Worm (Caenorhabditis elegans) whole organism, L4 larva: ENCODE measurements around the gene F32D8.8.

Experiments
- F10B5.3 ChIP-seq: sonication (generic microtip); optimal IDR thresholded peaks from 2 replicates; lab custom pipeline; 2016; ENCODE audit warnings: mild to moderate bottlenecking, missing genetic modification characterization, missing compliant biosample characterization
- F37D6.2 ChIP-seq: sonication (generic microtip); optimal IDR thresholded peaks from 2 replicates; lab custom pipeline; 2016; ENCODE audit warnings: mild to moderate bottlenecking, missing genetic modification characterization, missing compliant biosample characterization
- F44E2.7 ChIP-seq: fragments of 200-800 bp; sonication (Bioruptor generic); IDR thresholded peaks from 2 replicates; pipeline ENCODE4 v2.1.2; 2022; ENCODE audit warnings: missing genetic modification characterization, missing compliant biosample characterization
- F49E8.2 ChIP-seq: sonication (generic microtip); optimal IDR thresholded peaks from 2 replicates; lab custom pipeline; 2016; ENCODE audit warnings: missing compliant biosample characterization, mild to moderate bottlenecking, missing genetic modification characterization, borderline replicate concordance
- T20F7.1 ChIP-seq: fragments of 200-800 bp; sonication (Bioruptor generic); optimal IDR thresholded peaks from 2 replicates; lab custom pipeline; 2018; ENCODE audit warnings: mild to moderate bottlenecking, missing genetic modification characterization, missing compliant biosample characterization
- T26A8.4 ChIP-seq: fragments of 200-800 bp; sonication (Bioruptor generic); IDR thresholded peaks from 2 replicates; pipeline ENCODE4 v1.3.6; 2022; ENCODE audit warnings: missing genetic modification characterization, missing compliant biosample characterization
- Y48G9A.11 ChIP-seq: fragments of 200-800 bp; sonication (Bioruptor generic); IDR thresholded peaks from 2 replicates; pipeline ENCODE4 v1.3.6; 2022; ENCODE audit warnings: missing genetic modification reagents, missing genetic modification characterization, missing compliant biosample characterization
- Y5F2A.4 ChIP-seq: fragments of 200-800 bp; sonication (Bioruptor generic); optimal IDR thresholded peaks from 2 replicates; lab custom pipeline; 2018; ENCODE audit warnings: mild to moderate bottlenecking, missing genetic modification characterization, missing compliant biosample characterization
- Y75B8A.6 ChIP-seq: fragments of 200-800 bp; sonication (Bioruptor generic); IDR thresholded peaks from 2 replicates; pipeline ENCODE4 v1.3.6; 2022; ENCODE audit warnings: missing genetic modification reagents, missing genetic modification characterization, missing compliant biosample characterization
- ZK337.2 ChIP-seq: fragments of 200-800 bp; sonication (Bioruptor generic); IDR thresholded peaks from 2 replicates; pipeline ENCODE4 v1.3.6; 2022; ENCODE audit warnings: missing genetic modification reagents, missing genetic modification characterization, missing compliant biosample characterization
- ZK546.5 ChIP-seq, 2 experiments: sonication (generic microtip); optimal IDR thresholded peaks; 2 replicates each; lab custom pipeline; 2017; ENCODE audit warnings: missing biosample characterization in 2 of 2, missing genetic modification characterization in 2 of 2
- aha-1 ChIP-seq: fragments of 150-350 bp; peaks from one replicate; lab custom pipeline; 2014; ENCODE audit warnings: missing biosample characterization, missing genetic modification characterization
- aly-2 ChIP-seq: sonication (generic microtip); optimal IDR thresholded peaks from 2 replicates; lab custom pipeline; 2018; ENCODE audit warnings: missing biosample characterization, missing genetic modification characterization
- ama-1 ChIP-seq: fragments of 150-350 bp; optimal IDR thresholded peaks from 2 replicates; lab custom pipeline; 2014; ENCODE audit warnings: inconsistent platforms, mixed read lengths
- arid-1 ChIP-seq: fragments of 200-800 bp; sonication (Bioruptor generic); conservative IDR thresholded peaks from 2 replicates; pipeline ENCODE4 v1.3.6; 2022; ENCODE audit warnings: missing genetic modification reagents, missing genetic modification characterization, missing compliant biosample characterization
- cey-2 ChIP-seq: sonication (generic microtip); optimal IDR thresholded peaks from 3 replicates; lab custom pipeline; 2017; ENCODE audit warnings: missing genetic modification characterization, mild to moderate bottlenecking, missing compliant biosample characterization, antibody characterized with exemption, borderline replicate concordance; ENCODE audit not compliant: insufficient read depth
- daf-19 ChIP-seq: fragments of 200-800 bp; sonication (Bioruptor generic); conservative IDR thresholded peaks from 2 replicates; pipeline ENCODE4 v1.3.6; 2022; ENCODE audit warnings: missing genetic modification characterization, missing compliant biosample characterization
- dmd-9 ChIP-seq: fragments of 200-800 bp; sonication (Bioruptor generic); IDR thresholded peaks from 2 replicates; pipeline ENCODE4 v1.3.6; 2022; ENCODE audit warnings: missing genetic modification reagents, missing genetic modification characterization, missing compliant biosample characterization
- dpl-1 ChIP-seq: fragments of 150-350 bp; optimal IDR thresholded peaks from 2 replicates; lab custom pipeline; 2014; ENCODE audit warnings: missing biosample characterization, missing genetic modification reagents, missing genetic modification characterization
- egl-27 ChIP-seq: sonication (generic microtip); optimal IDR thresholded peaks from 3 replicates; lab custom pipeline; 2017; ENCODE audit warnings: missing biosample characterization, missing genetic modification reagents, missing genetic modification characterization
- hlh-11 ChIP-seq: fragments of 200-800 bp; sonication (Bioruptor generic); optimal IDR thresholded peaks from 2 replicates; lab custom pipeline; 2018; ENCODE audit warnings: mild to moderate bottlenecking, missing genetic modification characterization, missing compliant biosample characterization
- hlh-30 ChIP-seq: sonication (generic microtip); optimal IDR thresholded peaks from 2 replicates; lab custom pipeline; 2017; ENCODE audit warnings: antibody characterized with exemption, mild to moderate bottlenecking, missing genetic modification characterization, missing compliant biosample characterization; ENCODE audit not compliant: insufficient read depth
- lin-13 ChIP-seq: fragments of 150-350 bp; optimal IDR thresholded peaks from 2 replicates; lab custom pipeline; 2014; ENCODE audit warnings: missing biosample characterization, missing genetic modification reagents, missing genetic modification characterization
- lin-29 ChIP-seq: fragments of 200-800 bp; sonication (Bioruptor generic); IDR thresholded peaks from 2 replicates; pipeline ENCODE4 v1.3.6; 2022; ENCODE audit warnings: missing genetic modification reagents, missing genetic modification characterization, missing compliant biosample characterization
- lsy-2 ChIP-seq, 2 experiments: fragments of 150-350 bp in 1 of 2; sonication (generic microtip) in 1 of 2; optimal IDR thresholded peaks; 2 replicates each; lab custom pipeline; 2014 to 2017; ENCODE audit warnings: missing biosample characterization in 2 of 2, missing genetic modification characterization in 2 of 2
- madf-5 ChIP-seq, 2 experiments: fragments of 200-800 bp; sonication (Bioruptor generic); IDR thresholded peaks; 2 replicates each; pipeline ENCODE4 v1.3.6; 2022; ENCODE audit warnings: missing compliant biosample characterization in 2 of 2, missing genetic modification characterization in 2 of 2
- madf-9 ChIP-seq: fragments of 200-800 bp; sonication (Bioruptor generic); conservative IDR thresholded peaks from 2 replicates; pipeline ENCODE4 v1.3.6; 2022; ENCODE audit warnings: missing genetic modification reagents, missing genetic modification characterization, missing compliant biosample characterization
- mdt-29 ChIP-seq: fragments of 200-800 bp; sonication (Bioruptor generic); IDR thresholded peaks from 2 replicates; pipeline ENCODE4 v1.3.6; 2022; ENCODE audit warnings: missing genetic modification reagents, missing genetic modification characterization, missing compliant biosample characterization
- mep-1 ChIP-seq: fragments of 150-350 bp; sonication (generic microtip); optimal IDR thresholded peaks from 3 replicates; lab custom pipeline; 2014; ENCODE audit warnings: missing biosample characterization, missing genetic modification characterization
- mxl-2 ChIP-seq: fragments of 200-800 bp; sonication (Bioruptor generic); conservative IDR thresholded peaks from 2 replicates; pipeline ENCODE4 v1.3.6; 2022; ENCODE audit warnings: missing genetic modification reagents, missing genetic modification characterization, missing compliant biosample characterization
- nhr-10 ChIP-seq: fragments of 150-350 bp; optimal IDR thresholded peaks from 2 replicates; lab custom pipeline; 2014; ENCODE audit warnings: missing biosample characterization, missing genetic modification characterization
- nhr-11 ChIP-seq: fragments of 150-350 bp; optimal IDR thresholded peaks from 2 replicates; lab custom pipeline; 2014; ENCODE audit warnings: missing biosample characterization, missing genetic modification characterization
- nhr-111 ChIP-seq: fragments of 200-800 bp; sonication (Bioruptor generic); optimal IDR thresholded peaks from 2 replicates; lab custom pipeline; 2018; ENCODE audit warnings: mild to moderate bottlenecking, missing genetic modification characterization, missing compliant biosample characterization
- nhr-41 ChIP-seq: fragments of 200-800 bp; sonication (Bioruptor generic); IDR thresholded peaks from 2 replicates; pipeline ENCODE4 v1.3.6; 2022; ENCODE audit warnings: missing genetic modification reagents, missing genetic modification characterization, missing compliant biosample characterization
- nhr-48 ChIP-seq: sonication (generic microtip); optimal IDR thresholded peaks from 2 replicates; lab custom pipeline; 2016; ENCODE audit warnings: mild to moderate bottlenecking, missing genetic modification characterization, missing compliant biosample characterization
- nhr-76 ChIP-seq: fragments of 150-350 bp; optimal IDR thresholded peaks from 2 replicates; lab custom pipeline; 2014; ENCODE audit warnings: missing biosample characterization, missing genetic modification characterization
- nhr-77 ChIP-seq: fragments of 150-350 bp; optimal IDR thresholded peaks from 2 replicates; lab custom pipeline; 2014; ENCODE audit warnings: missing biosample characterization, missing genetic modification characterization
- pqm-1 ChIP-seq: sonication (generic microtip); optimal IDR thresholded peaks from 2 replicates; lab custom pipeline; 2017; ENCODE audit warnings: missing biosample characterization, missing genetic modification characterization
- rbr-2 ChIP-seq: sonication (generic microtip); optimal IDR thresholded peaks from 2 replicates; lab custom pipeline; 2016; ENCODE audit warnings: missing genotype, missing genetic modification characterization, missing compliant biosample characterization
- saeg-2 ChIP-seq: fragments of 200-800 bp; sonication (Bioruptor generic); IDR thresholded peaks from 2 replicates; pipeline ENCODE4 v1.3.6; 2022; ENCODE audit warnings: missing genetic modification reagents, missing genetic modification characterization, missing compliant biosample characterization
- set-16 ChIP-seq: fragments of 200-800 bp; sonication (Bioruptor generic); IDR thresholded peaks from 2 replicates; pipeline ENCODE4 v1.3.6; 2022; ENCODE audit warnings: missing genetic modification reagents, missing genetic modification characterization, missing compliant biosample characterization
- snpc-1.2 ChIP-seq: fragments of 200-800 bp; sonication (Bioruptor generic); IDR thresholded peaks from 2 replicates; pipeline ENCODE4 v1.3.6; 2022; ENCODE audit warnings: missing genetic modification reagents, missing genetic modification characterization, missing compliant biosample characterization
- tag-97 ChIP-seq: fragments of 200-800 bp; sonication (Bioruptor generic); IDR thresholded peaks from 2 replicates; pipeline ENCODE4 v1.3.6; 2022; ENCODE audit warnings: missing genetic modification characterization, missing compliant biosample characterization
- zfp-2 ChIP-seq: sonication (generic microtip); optimal IDR thresholded peaks from 2 replicates; lab custom pipeline; 2016; ENCODE audit warnings: mild to moderate bottlenecking, missing genetic modification characterization, missing compliant biosample characterization
- zip-2 ChIP-seq: fragments of 150-350 bp; optimal IDR thresholded peaks from 2 replicates; lab custom pipeline; 2014; ENCODE audit warnings: missing biosample characterization, missing genetic modification characterization
- ztf-7 ChIP-seq: fragments of 150-350 bp; optimal IDR thresholded peaks from 2 replicates; lab custom pipeline; 2014; ENCODE audit warnings: missing biosample characterization, missing genetic modification characterization

Gene F32D8.8

ce11 chrV:10894601-10895000, 8.0 kb downstream of the F32D8.8 start, which contains the start of the genes F32D8.14 and F32D8.5 (continued):
- peak; percentile 83 for TF ChIP-seq dpl-1
- peak; percentile 56 for TF ChIP-seq ztf-7
- TF ChIP-seq aha-1 (tag; lab: Kevin White, UChicago): peak; percentile 89
- TF ChIP-seq rbr-2 (tag; lab: Kevin White, UChicago): peak; percentile 54
- TF ChIP-seq cey-2 (tag; lab: Kevin White, UChicago): no peak
- peak; percentile 1 for TF ChIP-seq pqm-1 (tag; lab: Kevin White, UChicago)
- no peak for TF ChIP-seq zfp-2 (tag; lab: Kevin White, UChicago)
- TF ChIP-seq ZK546.5 (tag; optimal IDR thresholded peaks at IDR 0.05; lab: Kevin White, UChicago): peak in 1 of 2 experiments; percentile 71
- TF ChIP-seq nhr-76 (tag; lab: Kevin White, UChicago): no peak
- peak; percentile 79 for TF ChIP-seq lin-13 (GFP tag; lab: Kevin White, UChicago)
- peak in 1 of 2 experiments; percentile 90 for TF ChIP-seq lsy-2 (tag; optimal IDR thresholded peaks at IDR 0.05; lab: Kevin White, UChicago)
- TF ChIP-seq madf-9 (GFP tag; lab: Robert Waterston, UW): 0 out of 2 replicates have a peak, but pooled peaks have one; percentile 32
- no peak for TF ChIP-seq saeg-2 (GFP tag; lab: Robert Waterston, UW)
- peak; percentile 76 for TF ChIP-seq mep-1 (tag; lab: Kevin White, UChicago)
- TF ChIP-seq Y48G9A.11 (GFP tag; lab: Robert Waterston, UW): no peak

DNA sequence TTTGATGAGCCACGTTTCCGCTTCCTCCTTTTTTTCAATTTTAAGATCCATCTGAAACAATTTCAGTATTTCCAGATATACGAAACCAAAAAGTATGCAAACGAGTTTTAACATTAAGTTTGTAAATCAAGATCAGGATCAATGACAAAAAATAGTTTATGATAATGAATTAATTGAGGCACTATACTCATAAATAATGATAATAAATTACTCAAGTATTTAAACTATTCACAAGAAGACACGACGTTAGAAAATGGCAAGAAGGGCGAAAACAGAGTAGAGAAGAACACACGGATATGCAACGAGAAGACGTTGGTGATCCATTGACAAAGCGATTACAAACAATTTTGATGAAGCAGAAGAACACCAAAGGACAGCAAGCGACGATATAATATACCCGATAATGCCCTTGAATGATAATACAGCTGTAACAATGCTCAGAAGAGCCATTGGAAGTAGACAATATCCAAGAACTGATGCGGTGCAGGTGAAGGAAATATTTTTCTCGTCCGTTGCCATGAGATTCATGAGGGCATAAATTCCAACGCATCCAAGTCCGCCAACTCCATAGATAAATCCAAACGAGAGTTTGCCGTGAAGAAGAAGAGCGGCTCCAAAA, 9.0 kb downstream of the F32D8.8 start, which contains the start of gene F32D8.4:
Gene F32D8.4, minus strand, starts transcription at position 51 of the 619 bp plus-strand sequence.
- TF ChIP-seq dmd-9 (GFP tag; lab: Robert Waterston, UW) (no peak), dpl-1 (no peak), nhr-11 (no peak), arid-1 (GFP tag; lab: Robert Waterston, UW) (no peak), lin-29 (GFP tag; lab: Robert Waterston, UW) (no peak), aha-1 (tag; lab: Kevin White, UChicago) (peak; percentile 57), cey-2 (tag; lab: Kevin White, UChicago) (no peak), nhr-77 (tag; lab: Kevin White, UChicago) (no peak)

ce11 chrV:10890980-10891379, 11.6 kb downstream of the F32D8.8 start, which contains the start of gene F32D8.12:
Gene F32D8.12 (minus strand): TSS chrV:10891027.
- TF ChIP-seq aha-1 (tag; lab: Kevin White, UChicago) (peak; percentile 56), F44E2.7 (GFP tag; lab: Robert Waterston, UW) (no peak), ama-1 (no peak), egl-27 (tag; lab: Kevin White, UChicago) (no peak), set-16 (no peak), hlh-30 (tag; lab: Kevin White, UChicago) (peak; percentile 39), mxl-2 (GFP tag; lab: Robert Waterston, UW) (no peak), Y75B8A.6 (no peak), ztf-7 (no peak), nhr-10 (tag; lab: Kevin White, UChicago) (peak; percentile 56), F37D6.2 (tag; lab: Kevin White, UChicago) (no peak), aly-2 (tag; lab: Kevin White, UChicago) (no peak), nhr-111 (GFP tag; lab: Kevin White, UChicago) (no peak), lsy-2 (tag; optimal IDR thresholded peaks at IDR 0.05; lab: Kevin White, UChicago) (peak in 1 of 2 experiments; percentile 57), mdt-29 (no peak), Y5F2A.4 (GFP tag; lab: Kevin White, UChicago) (no peak), tag-97 (no peak), T20F7.1 (GFP tag; lab: Kevin White, UChicago) (no peak), madf-5 (GFP tag; IDR thresholded peaks at IDR 0.05; lab: Robert Waterston, UW) (no peak), hlh-11 (peak; percentile 45), F10B5.3 (tag; lab: Kevin White, UChicago) (no peak), madf-9 (GFP tag; lab: Robert Waterston, UW) (no peak), saeg-2 (GFP tag; lab: Robert Waterston, UW) (no peak), T26A8.4 (GFP tag; lab: Robert Waterston, UW) (no peak), nhr-48 (tag; lab: Kevin White, UChicago) (peak; percentile 6), zip-2 (tag; lab: Kevin White, UChicago) (no peak), ZK337.2 (no peak), nhr-41 (GFP tag; lab: Robert Waterston, UW) (no peak), snpc-1.2 (GFP tag; lab: Robert Waterston, UW) (no peak), dmd-9 (GFP tag; lab: Robert Waterston, UW) (no peak), daf-19 (GFP tag; lab: Robert Waterston, UW) (no peak), nhr-77 (tag; lab: Kevin White, UChicago) (peak; percentile 22), arid-1 (GFP tag; lab: Robert Waterston, UW) (no peak), F49E8.2 (no peak)
